Worm (Caenorhabditis elegans) whole organism, young adult: ENCODE data around the gene ins-37.

Source experiments
- B0336.3 ChIP-seq: fragments of 200-800 bp; sonication (Bioruptor generic); IDR thresholded peaks from 2 replicates; pipeline ENCODE4 v1.3.6; 2022; ENCODE audit warnings: missing genetic modification characterization, missing compliant biosample characterization
- C06A6.2 ChIP-seq: fragments of 200-800 bp; sonication (Bioruptor generic); conservative IDR thresholded peaks from 2 replicates; pipeline ENCODE4 v1.3.6; 2022; ENCODE audit warnings: missing genetic modification characterization, missing compliant biosample characterization
- D2030.7 ChIP-seq: fragments of 200-800 bp; sonication (Bioruptor generic); IDR thresholded peaks from 2 replicates; pipeline ENCODE4 v1.3.6; 2022; ENCODE audit warnings: missing genetic modification reagents, missing genetic modification characterization, missing compliant biosample characterization
- F33H1.4 ChIP-seq: fragments of 200-800 bp; sonication (Bioruptor generic); IDR thresholded peaks from 2 replicates; pipeline ENCODE4 v1.3.6; 2022; ENCODE audit warnings: missing genetic modification reagents, missing genetic modification characterization, missing compliant biosample characterization
- F39B2.1 ChIP-seq: fragments of 200-800 bp; sonication (Bioruptor generic); IDR thresholded peaks from 2 replicates; pipeline ENCODE4 v1.3.6; 2022; ENCODE audit warnings: missing genetic modification reagents, missing genetic modification characterization, missing compliant biosample characterization
- F49E8.2 ChIP-seq: sonication (generic microtip); optimal IDR thresholded peaks from 3 replicates; lab custom pipeline; 2017; ENCODE audit warnings: missing genetic modification characterization, mild to moderate bottlenecking, missing compliant biosample characterization, antibody characterized with exemption, moderate library complexity; ENCODE audit not compliant: insufficient read depth
- Y79H2A.3 ChIP-seq: fragments of 200-800 bp; sonication (Bioruptor generic); conservative IDR thresholded peaks from 2 replicates; pipeline ENCODE4 v1.3.6; 2022; ENCODE audit warnings: missing genetic modification reagents, missing genetic modification characterization, missing compliant biosample characterization
- aptf-2 ChIP-seq: fragments of 200-800 bp; sonication (Bioruptor generic); conservative IDR thresholded peaks from 2 replicates; pipeline ENCODE4 v1.3.6; 2022; ENCODE audit warnings: missing genetic modification reagents, missing genetic modification characterization, missing compliant biosample characterization
- aptf-3 ChIP-seq: fragments of 200-800 bp; sonication (Bioruptor generic); IDR thresholded peaks from 2 replicates; pipeline ENCODE4 v1.3.6; 2022; ENCODE audit warnings: missing genetic modification characterization, missing compliant biosample characterization
- attf-6 ChIP-seq: fragments of 200-800 bp; sonication (Bioruptor generic); IDR thresholded peaks from 2 replicates; pipeline ENCODE4 v1.3.6; 2022; ENCODE audit warnings: missing genetic modification reagents, missing genetic modification characterization, missing compliant biosample characterization
- dox-1 ChIP-seq: fragments of 200-800 bp; sonication (Bioruptor generic); IDR thresholded peaks from 2 replicates; pipeline ENCODE4 v1.3.6; 2022; ENCODE audit warnings: missing genetic modification reagents, missing genetic modification characterization, missing compliant biosample characterization
- egrh-3 ChIP-seq: fragments of 200-800 bp; sonication (Bioruptor generic); IDR thresholded peaks from 2 replicates; pipeline ENCODE4 v1.3.6; 2022; ENCODE audit warnings: missing genetic modification reagents, missing genetic modification characterization, missing compliant biosample characterization
- ekl-4 ChIP-seq: fragments of 200-800 bp; sonication (Bioruptor generic); IDR thresholded peaks from 2 replicates; pipeline ENCODE4 v1.3.6; 2022; ENCODE audit warnings: missing genetic modification reagents, missing genetic modification characterization, missing compliant biosample characterization
- hmg-1.2 ChIP-seq: fragments of 200-800 bp; sonication (Bioruptor generic); IDR thresholded peaks from 2 replicates; pipeline ENCODE4 v1.3.6; 2022; ENCODE audit warnings: missing genetic modification reagents, missing genetic modification characterization, missing compliant biosample characterization
- lin-26 ChIP-seq: fragments of 200-800 bp; sonication (Bioruptor generic); IDR thresholded peaks from 2 replicates; pipeline ENCODE4 v1.3.6; 2022; ENCODE audit warnings: missing genetic modification reagents, missing genetic modification characterization, missing compliant biosample characterization
- lsl-1 ChIP-seq: fragments of 200-800 bp; sonication (Bioruptor generic); optimal IDR thresholded peaks from 2 replicates; lab custom pipeline; 2018; ENCODE audit warnings: mild to moderate bottlenecking, missing genetic modification characterization, moderate library complexity, missing compliant biosample characterization
- madf-3 ChIP-seq: fragments of 200-800 bp; sonication (Bioruptor generic); IDR thresholded peaks from 2 replicates; pipeline ENCODE4 v1.3.6; 2022; ENCODE audit warnings: missing genetic modification reagents, missing genetic modification characterization, missing compliant biosample characterization
- madf-6 ChIP-seq: fragments of 200-800 bp; sonication (Bioruptor generic); IDR thresholded peaks from 2 replicates; pipeline ENCODE4 v1.3.6; 2022; ENCODE audit warnings: missing genetic modification reagents, missing genetic modification characterization, missing compliant biosample characterization
- madf-8 ChIP-seq: fragments of 200-800 bp; sonication (Bioruptor generic); conservative IDR thresholded peaks from 2 replicates; pipeline ENCODE4 v1.3.6; 2022; ENCODE audit warnings: missing genetic modification reagents, missing genetic modification characterization, missing compliant biosample characterization
- mcd-1 ChIP-seq: fragments of 200-800 bp; sonication (Bioruptor generic); IDR thresholded peaks from 2 replicates; pipeline ENCODE4 v1.3.6; 2022; ENCODE audit warnings: missing genetic modification reagents, missing genetic modification characterization, missing compliant biosample characterization
- mel-28 ChIP-seq: sonication (generic microtip); optimal IDR thresholded peaks from 2 replicates; lab custom pipeline; 2016; ENCODE audit warnings: borderline replicate concordance, mild to moderate bottlenecking, missing genetic modification characterization, missing compliant biosample characterization
- nfyb-1 ChIP-seq: fragments of 200-800 bp; sonication (Bioruptor generic); IDR thresholded peaks from 2 replicates; pipeline ENCODE4 v1.3.6; 2022; ENCODE audit warnings: missing genetic modification reagents, missing genetic modification characterization, missing compliant biosample characterization
- pbrm-1 ChIP-seq: fragments of 200-800 bp; sonication (Bioruptor generic); IDR thresholded peaks from 2 replicates; pipeline ENCODE4 v1.3.6; 2022; ENCODE audit warnings: missing genetic modification reagents, missing genetic modification characterization, missing compliant biosample characterization
- snpc-1.1 ChIP-seq: sonication (generic microtip); optimal IDR thresholded peaks from 2 replicates; lab custom pipeline; 2017; ENCODE audit warnings: missing genetic modification characterization, mild to moderate bottlenecking, missing compliant biosample characterization, antibody characterized with exemption, moderate library complexity, missing genotype, missing genetic modification reagents; ENCODE audit not compliant: insufficient read depth
- snpc-1.3 ChIP-seq: sonication (generic microtip); optimal IDR thresholded peaks from 2 replicates; lab custom pipeline; 2017; ENCODE audit warnings: missing genetic modification characterization, mild to moderate bottlenecking, missing compliant biosample characterization, antibody characterized with exemption, moderate library complexity, missing genotype, missing genetic modification reagents; ENCODE audit not compliant: insufficient read depth
- snpc-3.4 ChIP-seq: sonication (generic microtip); optimal IDR thresholded peaks from 2 replicates; lab custom pipeline; 2017; ENCODE audit warnings: missing genetic modification characterization, mild to moderate bottlenecking, missing compliant biosample characterization, antibody characterized with exemption, moderate library complexity, missing genotype, missing genetic modification reagents
- snpc-4 ChIP-seq, 5 experiments: fragments of 150-350 bp in 1 of 5; sonication (generic microtip) in 4 of 5; optimal IDR thresholded peaks; 2 replicates each; lab custom pipeline; 2014 to 2018; ENCODE audit warnings: missing genetic modification characterization in 5 of 5, missing biosample characterization in 3 of 5, antibody characterized with exemption in 2 of 5, mild to moderate bottlenecking in 2 of 5, missing compliant biosample characterization in 2 of 5, missing genotype in 2 of 5, moderate library complexity in 2 of 5, missing genetic modification reagents in 1 of 5
- somi-1 ChIP-seq: fragments of 200-800 bp; sonication (Bioruptor generic); optimal IDR thresholded peaks from 2 replicates; lab custom pipeline; 2018; ENCODE audit warnings: mild to moderate bottlenecking, missing genetic modification characterization, missing compliant biosample characterization
- tbp1 ChIP-seq: fragments of 200-800 bp; sonication (Bioruptor generic); optimal IDR thresholded peaks from 2 replicates; lab custom pipeline; 2018; ENCODE audit warnings: mild to moderate bottlenecking, missing genetic modification characterization, missing compliant biosample characterization
- zfh-2 ChIP-seq: fragments of 200-800 bp; sonication (Bioruptor generic); conservative IDR thresholded peaks from 2 replicates; pipeline ENCODE4 v1.3.6; 2022; ENCODE audit warnings: missing genetic modification reagents, missing genetic modification characterization, missing compliant biosample characterization

Gene ins-37

DNA sequence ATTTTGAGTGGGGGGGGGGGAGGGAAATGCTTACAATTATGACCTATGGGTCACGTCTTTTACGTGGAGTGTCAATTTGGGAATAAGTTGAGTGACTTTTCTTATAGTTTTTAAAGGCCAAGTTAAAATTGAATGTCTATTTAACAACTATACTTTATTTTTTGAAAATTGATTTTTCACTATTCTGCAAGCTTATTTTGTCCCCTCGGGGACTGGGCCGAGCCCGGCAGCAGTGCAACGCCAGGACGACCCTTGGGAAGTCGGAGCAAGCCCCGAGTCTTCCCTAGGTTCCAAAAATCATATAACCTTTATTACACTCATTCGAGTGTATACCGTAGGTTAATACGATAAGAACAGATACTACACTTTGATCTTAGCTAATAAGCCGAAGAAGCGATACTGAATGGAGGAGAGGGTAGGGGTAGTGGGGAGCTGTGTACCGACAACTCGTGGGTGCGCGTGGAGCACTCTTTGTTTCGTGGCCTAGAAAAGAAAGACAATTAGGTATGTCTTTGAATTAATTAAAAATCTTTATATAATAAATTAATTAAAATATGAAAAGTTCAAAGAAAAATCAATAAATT lies at the start of gene ins-37:
ins-37 (minus strand) TSS at position 384 of the 584 bp plus-strand sequence.
- TF ChIP-seq lin-26 (peak; percentile 95), mcd-1 (0 out of 2 replicates have a peak, but pooled peaks have one; percentile 7), snpc-4 (GFP tag; optimal IDR thresholded peaks at IDR 0.05; lab: Kevin White, UChicago) (peak; percentile 86), snpc-4 (tag; optimal IDR thresholded peaks at IDR 0.05; lab: Kevin White, UChicago) (peak; percentile 68 to 95 (median 90)), snpc-1.1 (tag; lab: Kevin White, UChicago) (peak; percentile 92), hmg-1.2 (GFP tag; lab: Robert Waterston, UW) (peak; percentile 35; the same call in 1 of the 2 replicates), aptf-2 (peak; percentile 92), madf-6 (peak; percentile 62; the same call in 1 of the 2 replicates), snpc-3.4 (peak; percentile 73), nfyb-1 (GFP tag; lab: Robert Waterston, UW) (0 out of 2 replicates have a peak, but pooled peaks have one; percentile 36), D2030.7 (GFP tag; lab: Robert Waterston, UW) (peak; percentile 81), dox-1 (GFP tag; lab: Robert Waterston, UW) (peak; percentile 44; the same call in 1 of the 2 replicates), aptf-3 (0 out of 2 replicates have a peak, but pooled peaks have one; percentile 10), Y79H2A.3 (GFP tag; lab: Robert Waterston, UW) (0 out of 2 replicates have a peak, but pooled peaks have one; percentile 46), madf-3 (GFP tag; lab: Robert Waterston, UW) (0 out of 2 replicates have a peak, but pooled peaks have one; percentile 3), snpc-1.3 (tag; lab: Kevin White, UChicago) (peak; percentile 47), lsl-1 (GFP tag; lab: Kevin White, UChicago) (peak; percentile 62), B0336.3 (GFP tag; lab: Robert Waterston, UW) (0 out of 2 replicates have a peak, but pooled peaks have one; percentile 39), tbp1 (GFP tag; lab: Kevin White, UChicago) (peak; percentile 52), pbrm-1 (0 out of 2 replicates have a peak, but pooled peaks have one; percentile 43), F33H1.4 (GFP tag; lab: Robert Waterston, UW) (0 out of 2 replicates have a peak, but pooled peaks have one; percentile 11), madf-8 (GFP tag; lab: Robert Waterston, UW) (peak; percentile 27; the same call in 1 of the 2 replicates), ekl-4 (GFP tag; lab: Robert Waterston, UW) (0 out of 2 replicates have a peak, but pooled peaks have one; percentile 42), attf-6 (peak; percentile 93), F49E8.2 (tag; lab: Kevin White, UChicago) (peak; percentile 46)

DNA sequence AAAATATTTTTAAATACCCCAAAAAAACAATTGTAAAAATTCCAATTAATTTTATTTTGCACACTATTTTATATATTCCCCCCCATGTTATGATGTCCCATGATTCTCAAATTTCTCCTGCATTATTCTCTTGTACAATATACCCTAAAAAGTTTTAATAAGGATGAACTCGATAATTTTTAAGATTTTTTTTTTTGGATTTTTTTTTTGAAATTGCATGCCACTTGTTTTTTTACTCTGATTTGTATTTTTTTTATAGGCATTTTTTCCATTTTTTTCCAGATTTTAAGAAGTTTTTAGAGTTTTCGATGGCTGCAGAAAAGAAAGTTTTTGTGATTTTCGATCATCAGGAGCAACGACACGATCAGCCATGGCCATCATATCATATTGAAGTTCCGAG lies 46.5 kb upstream of the ins-37 start, which contains the start of gene hda-10:
hda-10 (plus strand) TSS at position 301 of the 400 bp plus-strand sequence.
- TF ChIP-seq mel-28 (tag; lab: Kevin White, UChicago) (no peak), madf-6 (0 out of 2 replicates have a peak, but pooled peaks have one; percentile 6), F39B2.1 (GFP tag; lab: Robert Waterston, UW) (no peak)

DNA sequence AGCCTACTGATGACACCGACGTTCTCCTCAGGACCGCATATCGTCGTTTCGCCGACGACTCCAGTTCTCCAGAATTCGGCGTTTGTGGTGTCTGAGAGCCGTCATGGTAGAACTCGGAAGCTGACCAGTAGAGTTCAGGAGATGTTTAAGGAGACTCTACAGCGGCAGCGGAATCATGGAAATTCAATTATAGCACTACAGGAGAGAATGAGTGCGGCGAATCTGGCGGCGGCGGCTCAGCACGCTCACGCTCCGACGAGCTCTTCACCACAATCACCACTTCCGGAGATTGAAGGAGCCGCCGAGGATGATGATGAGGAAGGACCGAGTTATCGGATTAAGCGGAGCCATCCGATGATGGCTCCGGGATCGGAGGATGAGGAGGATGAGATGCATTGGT lies 43.7 kb upstream of the ins-37 start:
- TF ChIP-seq lsl-1 (GFP tag; lab: Kevin White, UChicago) (no peak), egrh-3 (GFP tag; lab: Robert Waterston, UW) (0 out of 2 replicates have a peak, but pooled peaks have one; percentile 42), aptf-3 (no peak), somi-1 (GFP tag; lab: Kevin White, UChicago) (no peak), zfh-2 (GFP tag; lab: Robert Waterston, UW) (peak; percentile 77)
- TF ChIP-seq, all 124 proteins: peak for 2

DNA sequence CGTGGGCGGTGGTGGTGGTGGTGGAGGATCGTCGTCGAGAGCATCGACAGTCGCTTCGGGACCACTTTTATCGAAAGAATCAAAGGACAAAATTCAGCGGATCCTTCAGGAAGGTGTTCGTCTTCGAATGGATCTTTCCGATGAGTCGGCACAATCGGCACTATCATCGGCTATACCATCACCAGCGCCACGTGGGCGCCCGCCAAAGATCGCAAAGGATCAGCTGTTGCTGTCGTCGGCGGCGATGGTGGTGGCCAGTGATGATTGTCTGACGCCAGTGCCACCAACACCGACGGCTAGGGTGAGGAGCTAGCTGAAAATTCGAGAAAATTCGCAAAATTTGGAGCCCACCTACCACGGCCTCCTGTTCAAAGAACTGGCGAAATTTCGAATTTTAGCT lies 42.1 kb upstream of the ins-37 start:
- TF ChIP-seq zfh-2 (GFP tag; lab: Robert Waterston, UW) (peak; percentile 69), C06A6.2 (GFP tag; lab: Robert Waterston, UW) (no peak)
